Fruit fly (Drosophila melanogaster): Measurements from ENCODE around the gene ZnT35C.

DNA sequence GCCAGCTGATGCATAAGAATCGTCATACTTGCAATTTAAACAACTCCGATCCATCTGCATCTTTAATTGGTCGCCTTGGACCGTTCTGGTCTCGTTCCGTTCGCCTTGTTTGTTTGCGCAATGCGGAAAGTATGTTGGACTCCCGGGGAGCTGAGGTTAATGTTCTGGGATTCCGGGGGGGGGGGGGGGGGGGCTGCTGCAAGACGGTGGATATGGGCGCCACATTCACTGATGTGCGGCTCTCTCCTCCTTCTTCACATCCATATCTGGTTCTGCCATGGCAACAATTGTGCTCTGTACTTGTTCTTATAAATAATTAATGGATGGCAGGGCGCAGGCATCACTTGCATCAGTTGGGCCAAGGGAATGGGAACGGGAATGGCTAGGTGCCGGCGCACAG lies 4.1 kb downstream of the ZnT35C start:
- TF ChIP-seq Crg-1 (GFP tag; optimal IDR thresholded peaks at IDR 0.05) (no peak), bab1 (GFP tag; optimal IDR thresholded peaks at IDR 0.05) (no peak), Mnt (GFP tag; optimal IDR thresholded peaks at IDR 0.05) (no peak)

Data from whole organism, adult.